Fruit fly (Drosophila melanogaster) whole organism, prepupa: ENCODE results near the gene Cpr65Az.

Experiments used
- CG10669 ChIP-seq: fragments of 200-800 bp; sonication (Bioruptor generic); optimal IDR thresholded peaks from 3 replicates; lab custom pipeline; 2018; ENCODE audit warnings: missing biosample characterization, mild to moderate bottlenecking, missing genetic modification characterization, moderate library complexity
- CG3032 ChIP-seq: fragments of 200-800 bp; optimal IDR thresholded peaks from 2 replicates; lab custom pipeline; 2019; ENCODE audit warnings: missing biosample characterization, mild to moderate bottlenecking, missing genetic modification characterization, moderate library complexity
- CG4318 ChIP-seq: fragments of 200-800 bp; sonication (Bioruptor generic); optimal IDR thresholded peaks from 3 replicates; lab custom pipeline; 2017; ENCODE audit warnings: missing biosample characterization, mild to moderate bottlenecking, missing genetic modification characterization
- CG6808 ChIP-seq: fragments of 200-800 bp; sonication (Bioruptor generic); optimal IDR thresholded peaks from 3 replicates; lab custom pipeline; 2017; ENCODE audit warnings: missing biosample characterization, missing genetic modification characterization, mild to moderate bottlenecking, moderate library complexity, missing genetic modification reagents
- CG6854 ChIP-seq: fragments of 200-800 bp; sonication (Bioruptor generic); optimal IDR thresholded peaks from 2 replicates; lab custom pipeline; 2017; ENCODE audit warnings: missing biosample characterization, mild to moderate bottlenecking, missing genetic modification characterization
- Eip75B ChIP-seq: fragments of 200-800 bp; sonication (Bioruptor generic); optimal IDR thresholded peaks from 3 replicates; lab custom pipeline; 2016; ENCODE audit warnings: missing biosample characterization, missing genetic modification characterization
- Hr38 ChIP-seq: sonication (Bioruptor generic); optimal IDR thresholded peaks from 2 replicates; lab custom pipeline; 2016; ENCODE audit warnings: missing biosample characterization, missing genetic modification characterization
- Lpt ChIP-seq: fragments of 200-800 bp; sonication (Bioruptor generic); optimal IDR thresholded peaks from 3 replicates; lab custom pipeline; 2016; ENCODE audit warnings: missing biosample characterization, missing genetic modification characterization
- Smox ChIP-seq: fragments of 200-800 bp; sonication (Bioruptor generic); optimal IDR thresholded peaks from 3 replicates; lab custom pipeline; 2016; ENCODE audit warnings: missing biosample characterization, missing genetic modification characterization
- pdm3 ChIP-seq: fragments of 200-800 bp; sonication (Bioruptor generic); optimal IDR thresholded peaks from 3 replicates; lab custom pipeline; 2016; ENCODE audit warnings: missing biosample characterization, missing genetic modification characterization
- vri ChIP-seq: fragments of 200-800 bp; sonication (Bioruptor generic); optimal IDR thresholded peaks from 3 replicates; lab custom pipeline; 2016; ENCODE audit warnings: missing biosample characterization, mild to moderate bottlenecking, missing genetic modification characterization

dm6 chr3L:6162483-6163128, 2.0 kb downstream of the Cpr65Az start, which contains the start of gene Prdm13:
- no peak for TF ChIP-seq pdm3 (GFP tag; lab: Kevin White, UChicago)
- TF ChIP-seq vri (GFP tag; lab: Kevin White, UChicago): no peak
- TF ChIP-seq CG3032 (tag; lab: Kevin White, UChicago): no peak
- no peak for TF ChIP-seq CG4318
- no peak for TF ChIP-seq CG10669 (GFP tag; lab: Kevin White, UChicago)
- no peak for TF ChIP-seq Lpt (GFP tag; lab: Kevin White, UChicago)
- no peak for TF ChIP-seq CG6808 (GFP tag; lab: Kevin White, UChicago)
- no peak for TF ChIP-seq CG6854 (GFP tag; lab: Kevin White, UChicago)
- TF ChIP-seq Smox (GFP tag; lab: Kevin White, UChicago): no peak
- TF ChIP-seq Eip75B (GFP tag; lab: Kevin White, UChicago): no peak
- TF ChIP-seq Hr38 (GFP tag; lab: Kevin White, UChicago): no peak
